Fruit fly (Drosophila melanogaster): ENCODE data around the gene Fum2.

- TF ChIP-seq CG8478 (optimal IDR thresholded peaks at IDR 0.05) (no peak), CTCF (optimal IDR thresholded peaks at IDR 0.05) (no peak)
Observed at dm6 chrX:6638123-6638522, 43.4 kb upstream of the Fum2 start.

Data from S2 (cell line).